Worm (Caenorhabditis elegans) whole organism, L1 larva: Measurements from ENCODE around the gene T04A6.2.

Experiments used
- C04F5.9 ChIP-seq: sonication (generic microtip); optimal IDR thresholded peaks from 2 replicates; lab custom pipeline; 2016; ENCODE audit warnings: missing genetic modification characterization, missing compliant biosample characterization
- C16A3.4 ChIP-seq: fragments of 150-350 bp; optimal IDR thresholded peaks from 2 replicates; lab custom pipeline; 2014; ENCODE audit warnings: missing biosample characterization, missing genetic modification characterization
- Y116A8C.19 ChIP-seq: sonication (generic microtip); optimal IDR thresholded peaks from 2 replicates; lab custom pipeline; 2016; ENCODE audit warnings: missing compliant biosample characterization, missing genetic modification characterization, borderline replicate concordance
- aly-2 ChIP-seq: fragments of 150-350 bp; optimal IDR thresholded peaks from 2 replicates; lab custom pipeline; 2014; ENCODE audit warnings: missing biosample characterization, missing genetic modification characterization
- ceh-63 ChIP-seq: fragments of 200-800 bp; sonication (Bioruptor generic); optimal IDR thresholded peaks from 2 replicates; lab custom pipeline; 2018; ENCODE audit warnings: mild to moderate bottlenecking, missing genetic modification characterization, missing compliant biosample characterization
- ceh-8 ChIP-seq: fragments of 200-800 bp; sonication (Bioruptor generic); optimal IDR thresholded peaks from 2 replicates; lab custom pipeline; 2018; ENCODE audit warnings: mild to moderate bottlenecking, missing genetic modification characterization, moderate library complexity, missing compliant biosample characterization
- ceh-82 ChIP-seq, 3 experiments: fragments of 150-350 bp in 1 of 3; sonication (generic microtip) in 2 of 3; optimal IDR thresholded peaks; 2 replicates each; lab custom pipeline; 2014 to 2017; ENCODE audit warnings: missing biosample characterization in 3 of 3, missing genetic modification characterization in 3 of 3
- ceh-90 ChIP-seq: sonication (generic microtip); optimal IDR thresholded peaks from 2 replicates; lab custom pipeline; 2016; ENCODE audit warnings: missing genetic modification characterization, missing compliant biosample characterization
- ces-1 ChIP-seq: fragments of 150-350 bp; optimal IDR thresholded peaks from 2 replicates; lab custom pipeline; 2014; ENCODE audit warnings: missing biosample characterization, missing genetic modification reagents, missing genetic modification characterization
- dpl-1 ChIP-seq, 3 experiments: fragments of 150-350 bp in 2 of 3; sonication (generic microtip) in 1 of 3; optimal IDR thresholded peaks; 2 replicates each; lab custom pipeline; 2014 to 2017; ENCODE audit warnings: missing biosample characterization in 3 of 3, missing genetic modification characterization in 3 of 3, missing genetic modification reagents in 3 of 3
- dsc-1 ChIP-seq: sonication (generic microtip); optimal IDR thresholded peaks from 2 replicates; lab custom pipeline; 2016; ENCODE audit warnings: mild to moderate bottlenecking, missing genetic modification characterization, missing compliant biosample characterization
- efl-1 ChIP-seq, 4 experiments: fragments of 150-350 bp; optimal IDR thresholded peaks in 3 of 4; peaks in 1 of 4; 1 replicate in 1 of 4; 2 replicates in 3 of 4; lab custom pipeline; 2014; ENCODE audit warnings: missing biosample characterization in 2 of 4, missing genetic modification characterization in 2 of 4, missing genetic modification reagents in 2 of 4
- efl-3 ChIP-seq: fragments of 200-800 bp; sonication (Bioruptor generic); optimal IDR thresholded peaks from 2 replicates; lab custom pipeline; 2018; ENCODE audit warnings: mild to moderate bottlenecking, missing genetic modification characterization, missing compliant biosample characterization
- egl-13 ChIP-seq: sonication (generic microtip); optimal IDR thresholded peaks from 2 replicates; lab custom pipeline; 2016; ENCODE audit warnings: missing genotype, missing genetic modification reagents, missing genetic modification characterization, missing compliant biosample characterization
- egl-27 ChIP-seq, 2 experiments: fragments of 150-350 bp in 1 of 2; sonication (generic microtip); optimal IDR thresholded peaks; 3 replicates each; lab custom pipeline; 2017 to 2018; ENCODE audit warnings: missing biosample characterization in 2 of 2, missing genetic modification characterization in 2 of 2, missing genetic modification reagents in 2 of 2
- elt-3 ChIP-seq, 6 experiments: fragments of 150-350 bp in 1 of 6; sonication (generic microtip); optimal IDR thresholded peaks; 2 replicates each; lab custom pipeline; 2017 to 2018; ENCODE audit warnings: missing biosample characterization in 6 of 6, missing genetic modification characterization in 6 of 6, inconsistent platforms in 1 of 6
- ets-5 ChIP-seq: fragments of 200-800 bp; sonication (Bioruptor generic); IDR thresholded peaks from 2 replicates; pipeline ENCODE4 v1.3.6; 2022; ENCODE audit warnings: missing genetic modification characterization, missing compliant biosample characterization
- fkh-10 ChIP-seq: sonication (generic microtip); optimal IDR thresholded peaks from 2 replicates; lab custom pipeline; 2017; ENCODE audit warnings: missing biosample characterization, missing genetic modification reagents, missing genetic modification characterization
- fkh-4 ChIP-seq: sonication (generic microtip); optimal IDR thresholded peaks from 2 replicates; lab custom pipeline; 2016; ENCODE audit warnings: missing compliant biosample characterization, missing genetic modification characterization, borderline replicate concordance
- fos-1 ChIP-seq: fragments of 150-350 bp; optimal IDR thresholded peaks from 2 replicates; lab custom pipeline; 2014; ENCODE audit warnings: missing biosample characterization, missing genetic modification characterization
- grh-1 ChIP-seq: fragments of 200-800 bp; sonication (Bioruptor generic); IDR thresholded peaks from 2 replicates; pipeline ENCODE4 v1.3.6; 2022; ENCODE audit warnings: missing genetic modification reagents, missing genetic modification characterization, missing compliant biosample characterization
- irx-1 ChIP-seq: sonication (generic microtip); optimal IDR thresholded peaks from 2 replicates; lab custom pipeline; 2016; ENCODE audit warnings: missing genetic modification characterization, missing compliant biosample characterization
- isw-1 ChIP-seq: fragments of 200-800 bp; sonication (Bioruptor generic); IDR thresholded peaks from 2 replicates; pipeline ENCODE4 v1.3.6; 2022; ENCODE audit warnings: missing genetic modification characterization, missing compliant biosample characterization
- jun-1 ChIP-seq: fragments of 150-350 bp; optimal IDR thresholded peaks from 2 replicates; lab custom pipeline; 2014; ENCODE audit warnings: missing biosample characterization, missing genetic modification reagents, missing genetic modification characterization
- lin-14 ChIP-seq: fragments of 200-800 bp; sonication (Bioruptor generic); optimal IDR thresholded peaks from 2 replicates; lab custom pipeline; 2018; ENCODE audit warnings: mild to moderate bottlenecking, missing genetic modification characterization, moderate library complexity, missing compliant biosample characterization
- lin-35 ChIP-seq, 2 experiments: fragments of 150-350 bp; optimal IDR thresholded peaks; 2 replicates each; lab custom pipeline; 2014; ENCODE audit warnings: missing biosample characterization in 2 of 2, missing genetic modification characterization in 2 of 2, missing genetic modification reagents in 2 of 2
- lin-39 ChIP-seq: fragments of 150-350 bp; optimal IDR thresholded peaks from 2 replicates; lab custom pipeline; 2014; ENCODE audit warnings: missing biosample characterization, missing genetic modification reagents, missing genetic modification characterization
- lir-3 ChIP-seq: sonication (generic microtip); optimal IDR thresholded peaks from 2 replicates; lab custom pipeline; 2016; ENCODE audit warnings: mild to moderate bottlenecking, missing genetic modification characterization, moderate library complexity, missing compliant biosample characterization; ENCODE audit not compliant: poor library complexity
- lsy-2 ChIP-seq, 2 experiments: fragments of 150-350 bp; optimal IDR thresholded peaks; 2 replicates each; lab custom pipeline; 2014; ENCODE audit warnings: missing biosample characterization in 2 of 2, missing genetic modification characterization in 2 of 2
- mab-9 ChIP-seq: fragments of 200-800 bp; sonication (Bioruptor generic); IDR thresholded peaks from 2 replicates; pipeline ENCODE4 v1.3.6; 2022; ENCODE audit warnings: missing genetic modification reagents, missing genetic modification characterization, missing compliant biosample characterization
- mef-2 ChIP-seq: fragments of 150-350 bp; optimal IDR thresholded peaks from 2 replicates; lab custom pipeline; 2014; ENCODE audit warnings: missing biosample characterization, missing genetic modification characterization
- nhr-11 ChIP-seq: fragments of 150-350 bp; optimal IDR thresholded peaks from 2 replicates; lab custom pipeline; 2014; ENCODE audit warnings: missing biosample characterization, missing genetic modification characterization
- nhr-12 ChIP-seq: sonication (generic microtip); optimal IDR thresholded peaks from 2 replicates; lab custom pipeline; 2017; ENCODE audit warnings: missing biosample characterization, missing genetic modification characterization
- nhr-20 ChIP-seq: sonication (generic microtip); optimal IDR thresholded peaks from 2 replicates; lab custom pipeline; 2016; ENCODE audit warnings: mild to moderate bottlenecking, missing genetic modification characterization, missing compliant biosample characterization
- nhr-28 ChIP-seq: fragments of 150-350 bp; optimal IDR thresholded peaks from 2 replicates; lab custom pipeline; 2014; ENCODE audit warnings: missing biosample characterization, missing genetic modification characterization
- nhr-47 ChIP-seq: sonication (generic microtip); optimal IDR thresholded peaks from 2 replicates; lab custom pipeline; 2016; ENCODE audit warnings: mild to moderate bottlenecking, missing genetic modification characterization, moderate library complexity, missing compliant biosample characterization
- nhr-85 ChIP-seq: sonication (generic microtip); peaks from one replicate; lab custom pipeline; 2016; ENCODE audit warnings: missing genetic modification characterization, inconsistent platforms, missing compliant biosample characterization
- pag-3 ChIP-seq: sonication (generic microtip); optimal IDR thresholded peaks from 2 replicates; lab custom pipeline; 2017; ENCODE audit warnings: missing genetic modification characterization, mild to moderate bottlenecking, missing compliant biosample characterization, antibody characterized with exemption, borderline replicate concordance; ENCODE audit not compliant: insufficient read depth
- pqm-1 ChIP-seq: sonication (generic microtip); optimal IDR thresholded peaks from 3 replicates; lab custom pipeline; 2017; ENCODE audit warnings: missing biosample characterization, missing genetic modification characterization
- skn-1 ChIP-seq: fragments of 150-350 bp; optimal IDR thresholded peaks from 2 replicates; lab custom pipeline; 2014; ENCODE audit warnings: missing biosample characterization, missing genetic modification characterization
- snpc-4 ChIP-seq: fragments of 150-350 bp; optimal IDR thresholded peaks from 2 replicates; lab custom pipeline; 2014; ENCODE audit warnings: missing biosample characterization, missing genetic modification characterization
- sox-4 ChIP-seq: sonication (generic microtip); optimal IDR thresholded peaks from 2 replicates; lab custom pipeline; 2016; ENCODE audit warnings: missing genetic modification characterization, missing compliant biosample characterization
- sptf-1 ChIP-seq: fragments of 150-350 bp; optimal IDR thresholded peaks from 2 replicates; lab custom pipeline; 2014; ENCODE audit warnings: missing biosample characterization, missing genetic modification characterization
- swsn-7 ChIP-seq: sonication (generic microtip); optimal IDR thresholded peaks from 2 replicates; lab custom pipeline; 2016; ENCODE audit warnings: missing genetic modification characterization, missing compliant biosample characterization
- tlp-1 ChIP-seq: fragments of 150-350 bp; optimal IDR thresholded peaks from 2 replicates; lab custom pipeline; 2014; ENCODE audit warnings: missing biosample characterization, missing genetic modification characterization
- unc-130 ChIP-seq: fragments of 150-350 bp; optimal IDR thresholded peaks from 2 replicates; lab custom pipeline; 2017; ENCODE audit warnings: missing biosample characterization, missing genetic modification characterization, inconsistent platforms
- unc-30 ChIP-seq: sonication (generic microtip); optimal IDR thresholded peaks from 2 replicates; lab custom pipeline; 2017; ENCODE audit warnings: missing biosample characterization, missing genetic modification characterization
- unc-98 ChIP-seq: fragments of 200-800 bp; sonication (Bioruptor generic); IDR thresholded peaks from 2 replicates; pipeline ENCODE4 v1.3.6; 2022; ENCODE audit warnings: missing genetic modification characterization, missing compliant biosample characterization
- xbp-1 ChIP-seq: sonication (generic microtip); optimal IDR thresholded peaks from 2 replicates; lab custom pipeline; 2016; ENCODE audit warnings: missing genetic modification characterization, missing compliant biosample characterization
- zip-4 ChIP-seq: fragments of 200-800 bp; sonication (Bioruptor generic); optimal IDR thresholded peaks from 2 replicates; lab custom pipeline; 2018; ENCODE audit warnings: mild to moderate bottlenecking, missing genetic modification characterization, moderate library complexity, missing compliant biosample characterization
- ztf-4 ChIP-seq: fragments of 150-350 bp; optimal IDR thresholded peaks from 2 replicates; lab custom pipeline; 2014; ENCODE audit warnings: missing biosample characterization, missing genetic modification characterization

The T04A6.2 gene

ce11 chrIII:7570083-7570695 lies 44.4 kb upstream of the T04A6.2 start, which contains the start of gene R13A5.7 (continued):
- TF ChIP-seq xbp-1 (tag; lab: Kevin White, UChicago) (peak; percentile 85), jun-1 (peak; percentile 75), ceh-8 (no peak), unc-30 (tag; lab: Kevin White, UChicago) (no peak), lsy-2 (tag; optimal IDR thresholded peaks at IDR 0.05; lab: Kevin White, UChicago) (peak; percentile 68 to 86), irx-1 (tag; lab: Kevin White, UChicago) (peak; percentile 58), C04F5.9 (peak; percentile 4), sox-4 (tag; lab: Kevin White, UChicago) (peak; percentile 10), ces-1 (GFP tag; lab: Kevin White, UChicago) (peak; percentile 18), ztf-4 (tag; lab: Kevin White, UChicago) (peak; percentile 32), snpc-4 (tag; lab: Kevin White, UChicago) (peak; percentile 72), tlp-1 (tag; lab: Kevin White, UChicago) (no peak), egl-13 (tag; lab: Kevin White, UChicago) (peak; percentile 40), nhr-47 (tag; lab: Kevin White, UChicago) (peak; percentile 84), pag-3 (no peak), egl-27 (tag; optimal IDR thresholded peaks at IDR 0.05; lab: Kevin White, UChicago) (peak; percentile 25 to 61), nhr-11 (tag; lab: Kevin White, UChicago) (peak; percentile 61), fos-1 (peak; percentile 47), lin-39 (tag; lab: Kevin White, UChicago) (no peak), pqm-1 (tag; lab: Kevin White, UChicago) (no peak), zip-4 (peak; percentile 12), ceh-63 (no peak), dsc-1 (tag; lab: Kevin White, UChicago) (peak; percentile 59), C16A3.4 (tag; lab: Kevin White, UChicago) (peak; percentile 33), isw-1 (GFP tag; lab: Robert Waterston, UW) (peak; percentile 38), skn-1 (tag; lab: Kevin White, UChicago) (peak; percentile 22), nhr-85 (tag; lab: Kevin White, UChicago) (peak; percentile 82), ets-5 (GFP tag; lab: Robert Waterston, UW) (no peak), efl-3 (GFP tag; lab: Kevin White, UChicago) (no peak), fkh-4 (tag; lab: Kevin White, UChicago) (no peak), unc-98 (GFP tag; lab: Robert Waterston, UW) (no peak), mab-9 (GFP tag; lab: Robert Waterston, UW) (peak; percentile 57; the same call in 1 of the 2 replicates), nhr-20 (tag; lab: Kevin White, UChicago) (peak; percentile 83), lin-35 (GFP tag; optimal IDR thresholded peaks at IDR 0.05; lab: Kevin White, UChicago) (peak; percentile 66 to 80), lin-14 (GFP tag; lab: Kevin White, UChicago) (peak; percentile 97), nhr-28 (no peak), ceh-82 (tag; optimal IDR thresholded peaks at IDR 0.05; lab: Kevin White, UChicago) (peak; percentile 64 to 80 (median 68)), Y116A8C.19 (no peak), swsn-7 (tag; lab: Kevin White, UChicago) (peak; percentile 83), fkh-10 (peak; percentile 40), nhr-12 (tag; lab: Kevin White, UChicago) (no peak), grh-1 (GFP tag; lab: Robert Waterston, UW) (no peak), mef-2 (tag; lab: Kevin White, UChicago) (no peak), ceh-90 (no peak), aly-2 (tag; lab: Kevin White, UChicago) (no peak), lir-3 (tag; lab: Kevin White, UChicago) (peak; percentile 48), unc-130 (tag; lab: Kevin White, UChicago) (no peak), elt-3 (tag; optimal IDR thresholded peaks at IDR 0.05; lab: Kevin White, UChicago) (peak in 1 of 6 experiments; percentile 20), efl-1 (optimal IDR thresholded peaks at IDR 0.05; lab: Kevin White, UChicago) (peak; percentile 70 to 79), efl-1 (GFP tag; optimal IDR thresholded peaks at IDR 0.05 in 1 of 2; lab: Kevin White, UChicago) (peak; percentile 47 to 93), dpl-1 (GFP tag; optimal IDR thresholded peaks at IDR 0.05; lab: Kevin White, UChicago) (peak; percentile 38 to 62 (median 43)), sptf-1 (tag; lab: Kevin White, UChicago) (no peak)
